Worm (Caenorhabditis elegans) whole organism, young adult: ENCODE data around the gene C25E10.8.

ENCODE experiments used
- B0019.2 ChIP-seq: fragments of 200-800 bp; sonication (Bioruptor generic); conservative IDR thresholded peaks from 2 replicates; pipeline ENCODE4 v1.3.6; 2022; ENCODE audit warnings: missing genetic modification reagents, missing genetic modification characterization, missing compliant biosample characterization
- B0261.1 ChIP-seq: sonication (generic microtip); optimal IDR thresholded peaks from 2 replicates; lab custom pipeline; 2016; ENCODE audit warnings: mild to moderate bottlenecking, missing genetic modification characterization, moderate library complexity, missing compliant biosample characterization
- C17E4.6 ChIP-seq: fragments of 200-800 bp; sonication (Bioruptor generic); IDR thresholded peaks from 2 replicates; pipeline ENCODE4 v1.3.6; 2022; ENCODE audit warnings: missing genetic modification reagents, missing genetic modification characterization, missing compliant biosample characterization
- F22D6.2 ChIP-seq: sonication (generic microtip); optimal IDR thresholded peaks from 2 replicates; lab custom pipeline; 2016; ENCODE audit warnings: mild to moderate bottlenecking, missing genetic modification characterization, missing compliant biosample characterization
- F23B12.7 ChIP-seq: sonication (generic microtip); optimal IDR thresholded peaks from 2 replicates; lab custom pipeline; 2017; ENCODE audit warnings: missing genetic modification characterization, mild to moderate bottlenecking, missing compliant biosample characterization, antibody characterized with exemption, moderate library complexity; ENCODE audit not compliant: insufficient read depth
- F49E8.2 ChIP-seq: sonication (generic microtip); optimal IDR thresholded peaks from 3 replicates; lab custom pipeline; 2017; ENCODE audit warnings: missing genetic modification characterization, mild to moderate bottlenecking, missing compliant biosample characterization, antibody characterized with exemption, moderate library complexity; ENCODE audit not compliant: insufficient read depth
- F55B11.4 ChIP-seq: sonication (generic microtip); optimal IDR thresholded peaks from 2 replicates; lab custom pipeline; 2016; ENCODE audit warnings: missing compliant biosample characterization, missing genetic modification characterization, borderline replicate concordance; ENCODE audit not compliant: insufficient read depth
- F57A8.1 ChIP-seq: fragments of 200-800 bp; sonication (Bioruptor generic); optimal IDR thresholded peaks from 2 replicates; lab custom pipeline; 2018; ENCODE audit warnings: mild to moderate bottlenecking, missing genetic modification characterization, moderate library complexity, missing compliant biosample characterization
- F57C9.4 ChIP-seq: sonication (generic microtip); optimal IDR thresholded peaks from 2 replicates; lab custom pipeline; 2017; ENCODE audit warnings: mild to moderate bottlenecking, missing genetic modification characterization, missing compliant biosample characterization
- K11D2.4 ChIP-seq: fragments of 200-800 bp; sonication (Bioruptor generic); IDR thresholded peaks from 2 replicates; pipeline ENCODE4 v1.3.6; 2022; ENCODE audit warnings: missing genetic modification reagents, missing genetic modification characterization, missing compliant biosample characterization
- Y53G8AR.9 ChIP-seq: fragments of 200-800 bp; sonication (Bioruptor generic); conservative IDR thresholded peaks from 2 replicates; pipeline ENCODE4 v1.3.6; 2022; ENCODE audit warnings: missing genetic modification reagents, missing genetic modification characterization, missing compliant biosample characterization
- Y67H2A.10 ChIP-seq: fragments of 200-800 bp; sonication (Bioruptor generic); conservative IDR thresholded peaks from 2 replicates; pipeline ENCODE4 v1.3.6; 2022; ENCODE audit warnings: missing genetic modification reagents, missing genetic modification characterization, missing compliant biosample characterization
- Y79H2A.3 ChIP-seq: fragments of 200-800 bp; sonication (Bioruptor generic); conservative IDR thresholded peaks from 2 replicates; pipeline ENCODE4 v1.3.6; 2022; ENCODE audit warnings: missing genetic modification reagents, missing genetic modification characterization, missing compliant biosample characterization
- ZK185.1 ChIP-seq: sonication (generic microtip); optimal IDR thresholded peaks from 2 replicates; lab custom pipeline; 2016; ENCODE audit warnings: mild to moderate bottlenecking, missing genetic modification characterization, missing compliant biosample characterization; ENCODE audit not compliant: poor library complexity, severe bottlenecking
- ama-1 ChIP-seq, 3 experiments: fragments of 150-350 bp in 1 of 3; sonication (generic microtip) in 2 of 3; optimal IDR thresholded peaks; 2 replicates each; lab custom pipeline; 2014 to 2018; ENCODE audit warnings: missing biosample characterization in 2 of 3, missing genetic modification characterization in 2 of 3, missing genetic modification reagents in 2 of 3
- athp-1 ChIP-seq: sonication (generic microtip); optimal IDR thresholded peaks from 2 replicates; lab custom pipeline; 2017; ENCODE audit warnings: mild to moderate bottlenecking, missing genetic modification characterization, missing compliant biosample characterization
- attf-3 ChIP-seq: fragments of 200-800 bp; sonication (Bioruptor generic); conservative IDR thresholded peaks from 2 replicates; pipeline ENCODE4 v1.3.6; 2022; ENCODE audit warnings: missing genetic modification reagents, missing genetic modification characterization, missing compliant biosample characterization
- attf-5 ChIP-seq: fragments of 200-800 bp; sonication (Bioruptor generic); optimal IDR thresholded peaks from 2 replicates; lab custom pipeline; 2018; ENCODE audit warnings: mild to moderate bottlenecking, missing genetic modification characterization, missing compliant biosample characterization
- bed-1 ChIP-seq: fragments of 200-800 bp; sonication (Bioruptor generic); IDR thresholded peaks from 2 replicates; pipeline ENCODE4 v1.3.6; 2022; ENCODE audit warnings: missing genetic modification reagents, missing genetic modification characterization, missing compliant biosample characterization
- cebp-2 ChIP-seq: fragments of 200-800 bp; sonication (Bioruptor generic); IDR thresholded peaks from 2 replicates; pipeline ENCODE4 v1.3.6; 2022; ENCODE audit warnings: missing genetic modification characterization, missing compliant biosample characterization
- ceh-91 ChIP-seq: fragments of 200-800 bp; sonication (Bioruptor generic); IDR thresholded peaks from 2 replicates; pipeline ENCODE4 v1.3.6; 2022; ENCODE audit warnings: missing genetic modification reagents, missing genetic modification characterization, missing compliant biosample characterization
- chd-7 ChIP-seq: sonication (generic microtip); optimal IDR thresholded peaks from 2 replicates; lab custom pipeline; 2016; ENCODE audit warnings: mild to moderate bottlenecking, missing genetic modification characterization, moderate library complexity, missing compliant biosample characterization
- dpl-1 ChIP-seq: fragments of 150-350 bp; optimal IDR thresholded peaks from 2 replicates; lab custom pipeline; 2014; ENCODE audit warnings: missing biosample characterization, missing genetic modification reagents, missing genetic modification characterization
- egl-44 ChIP-seq: fragments of 200-800 bp; sonication (Bioruptor generic); IDR thresholded peaks from 2 replicates; pipeline ENCODE4 v1.3.6; 2022; ENCODE audit warnings: missing genetic modification reagents, missing genetic modification characterization, missing compliant biosample characterization
- gei-17 ChIP-seq: fragments of 200-800 bp; sonication (Bioruptor generic); optimal IDR thresholded peaks from 2 replicates; lab custom pipeline; 2018; ENCODE audit warnings: mild to moderate bottlenecking, missing genetic modification characterization, missing compliant biosample characterization
- hrde-1 ChIP-seq: sonication (generic microtip); optimal IDR thresholded peaks from 2 replicates; lab custom pipeline; 2016; ENCODE audit warnings: missing genetic modification characterization, mild to moderate bottlenecking, missing compliant biosample characterization, moderate library complexity, missing genotype, missing genetic modification reagents, borderline replicate concordance
- hsf-1 ChIP-seq: fragments of 200-800 bp; sonication (Bioruptor generic); IDR thresholded peaks from 2 replicates; pipeline ENCODE4 v1.3.6; 2022; ENCODE audit warnings: missing genetic modification reagents, missing genetic modification characterization, missing compliant biosample characterization
- let-526 ChIP-seq: fragments of 200-800 bp; sonication (Bioruptor generic); IDR thresholded peaks from 2 replicates; pipeline ENCODE4 v1.3.6; 2022; ENCODE audit warnings: missing genetic modification reagents, missing genetic modification characterization, missing compliant biosample characterization
- lin-35 ChIP-seq, 3 experiments: fragments of 150-350 bp in 2 of 3; sonication (generic microtip) in 1 of 3; optimal IDR thresholded peaks; 2 replicates each; lab custom pipeline; 2014 to 2018; ENCODE audit warnings: missing biosample characterization in 3 of 3, missing genetic modification characterization in 3 of 3, missing genetic modification reagents in 3 of 3
- madf-10 ChIP-seq: sonication (generic microtip); optimal IDR thresholded peaks from 2 replicates; lab custom pipeline; 2016; ENCODE audit warnings: mild to moderate bottlenecking, missing genetic modification characterization, missing compliant biosample characterization
- madf-8 ChIP-seq: fragments of 200-800 bp; sonication (Bioruptor generic); conservative IDR thresholded peaks from 2 replicates; pipeline ENCODE4 v1.3.6; 2022; ENCODE audit warnings: missing genetic modification reagents, missing genetic modification characterization, missing compliant biosample characterization
- mes-4 ChIP-seq: sonication (generic microtip); optimal IDR thresholded peaks from 2 replicates; lab custom pipeline; 2016; ENCODE audit warnings: missing genotype, missing genetic modification characterization, missing compliant biosample characterization
- mxl-1 ChIP-seq: sonication (generic microtip); optimal IDR thresholded peaks from 2 replicates; lab custom pipeline; 2016; ENCODE audit warnings: missing genetic modification characterization, missing compliant biosample characterization
- nhr-80 ChIP-seq: sonication (generic microtip); optimal IDR thresholded peaks from 2 replicates; lab custom pipeline; 2016; ENCODE audit warnings: missing genetic modification characterization, missing compliant biosample characterization
- pha-4 ChIP-seq: fragments of 150-350 bp; sonication (generic microtip); optimal IDR thresholded peaks from 2 replicates; lab custom pipeline; 2014; ENCODE audit warnings: missing biosample characterization, missing genetic modification reagents, missing genetic modification characterization
- rcor-1 ChIP-seq: fragments of 200-800 bp; sonication (Bioruptor generic); IDR thresholded peaks from 2 replicates; pipeline ENCODE4 v1.3.6; 2022; ENCODE audit warnings: missing genetic modification reagents, missing genetic modification characterization, missing compliant biosample characterization
- rpc-1 ChIP-seq, 2 experiments: fragments of 150-350 bp in 1 of 2; sonication (generic microtip) in 1 of 2; optimal IDR thresholded peaks; 2 replicates each; lab custom pipeline; 2014 to 2018; ENCODE audit warnings: missing biosample characterization in 1 of 2, missing genetic modification characterization in 1 of 2, missing genetic modification reagents in 1 of 2, missing genotype in 1 of 2
- sea-2 ChIP-seq: fragments of 200-800 bp; sonication (Bioruptor generic); IDR thresholded peaks from 2 replicates; pipeline ENCODE4 v1.3.6; 2022; ENCODE audit warnings: missing genetic modification characterization, missing compliant biosample characterization
- ztf-22 ChIP-seq: fragments of 200-800 bp; sonication (Bioruptor generic); optimal IDR thresholded peaks from 2 replicates; lab custom pipeline; 2018; ENCODE audit warnings: mild to moderate bottlenecking, missing genetic modification characterization, moderate library complexity, missing compliant biosample characterization
- ztf-25 ChIP-seq: fragments of 200-800 bp; sonication (Bioruptor generic); IDR thresholded peaks from 2 replicates; pipeline ENCODE4 v1.3.6; 2022; ENCODE audit warnings: missing genetic modification reagents, missing genetic modification characterization, missing compliant biosample characterization
- ztf-6 ChIP-seq: fragments of 200-800 bp; sonication (Bioruptor generic); IDR thresholded peaks from 2 replicates; pipeline ENCODE4 v1.3.6; 2022; ENCODE audit warnings: missing genetic modification reagents, missing genetic modification characterization, missing compliant biosample characterization

Gene C25E10.8

DNA sequence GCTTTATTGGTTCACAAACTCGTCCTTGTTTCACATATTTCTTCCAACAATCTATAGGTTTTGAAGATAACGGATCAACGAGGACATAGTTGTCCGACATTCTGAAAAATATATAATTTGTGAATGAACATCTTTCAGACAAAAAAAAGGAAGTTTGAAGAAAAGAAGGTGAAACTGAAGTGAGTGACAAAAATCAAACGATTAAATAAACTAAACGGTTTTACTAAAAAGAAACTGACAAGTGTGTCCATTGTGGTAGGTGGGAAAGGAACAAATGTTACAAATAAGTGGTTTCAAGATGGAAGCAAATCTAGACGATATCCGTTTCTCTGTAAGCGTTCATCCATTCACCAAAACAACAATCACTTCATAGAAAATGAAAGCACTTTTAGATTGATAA, 8.5 kb upstream of the C25E10.8 start, which contains the start of gene C25E10.12:
C25E10.12 (minus strand) TSS at position 101 of the 400 bp plus-strand sequence.
- TF ChIP-seq K11D2.4 (GFP tag; lab: Robert Waterston, UW): no peak
- TF ChIP-seq gei-17 (GFP tag; lab: Kevin White, UChicago): no peak
- no peak for TF ChIP-seq Y79H2A.3 (GFP tag; lab: Robert Waterston, UW)
- no peak for TF ChIP-seq F22D6.2 (tag; lab: Kevin White, UChicago)
- no peak for TF ChIP-seq mes-4 (tag; lab: Kevin White, UChicago)
- no peak for TF ChIP-seq attf-5 (GFP tag; lab: Kevin White, UChicago)
- TF ChIP-seq nhr-80: no peak

DNA sequence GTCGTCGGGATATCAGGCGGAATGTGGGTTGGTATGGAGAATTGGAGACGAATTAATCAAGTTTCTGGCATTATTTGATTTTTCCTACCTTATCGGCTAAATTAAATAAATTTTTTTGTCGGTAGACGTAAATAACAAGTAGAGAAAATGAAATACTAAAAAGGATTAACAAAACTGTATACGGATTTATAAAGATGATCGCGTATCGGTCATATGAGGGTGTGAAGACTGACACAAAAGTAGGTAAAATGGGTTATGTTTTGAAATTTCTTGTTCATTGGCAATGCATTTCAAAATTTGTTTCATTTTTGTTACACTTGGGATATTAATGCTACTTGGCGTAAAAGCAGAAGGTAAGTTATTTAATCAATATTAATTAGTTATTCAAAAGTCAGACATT, 5.6 kb upstream of the C25E10.8 start, which contains the start of the genes C25E10.16 and C25E10.13:
C25E10.16 (minus strand) TSS at position 101 of the 400 bp plus-strand sequence.
C25E10.13 (plus strand) TSS at position 256 of the 400 bp plus-strand sequence.
- TF ChIP-seq attf-3 (GFP tag; lab: Robert Waterston, UW) (no peak), sea-2 (no peak), ceh-91 (GFP tag; lab: Robert Waterston, UW) (no peak), B0019.2 (GFP tag; lab: Robert Waterston, UW) (no peak), mxl-1 (tag; lab: Kevin White, UChicago) (no peak), Y79H2A.3 (GFP tag; lab: Robert Waterston, UW) (no peak), C17E4.6 (GFP tag; lab: Robert Waterston, UW) (no peak), egl-44 (GFP tag; lab: Robert Waterston, UW) (no peak), rpc-1 (optimal IDR thresholded peaks at IDR 0.05; lab: Kevin White, UChicago) (no peak), rpc-1 (tag; optimal IDR thresholded peaks at IDR 0.05; lab: Kevin White, UChicago) (no peak), hsf-1 (GFP tag; lab: Robert Waterston, UW) (no peak), rcor-1 (GFP tag; lab: Robert Waterston, UW) (no peak), F55B11.4 (no peak), ZK185.1 (tag; lab: Kevin White, UChicago) (no peak), ama-1 (optimal IDR thresholded peaks at IDR 0.05; lab: Kevin White, UChicago) (no peak), ama-1 (GFP tag; optimal IDR thresholded peaks at IDR 0.05; lab: Kevin White, UChicago) (no peak), hrde-1 (tag; lab: Kevin White, UChicago) (no peak), cebp-2 (GFP tag; lab: Robert Waterston, UW) (no peak), Y53G8AR.9 (GFP tag; lab: Robert Waterston, UW) (no peak)

DNA sequence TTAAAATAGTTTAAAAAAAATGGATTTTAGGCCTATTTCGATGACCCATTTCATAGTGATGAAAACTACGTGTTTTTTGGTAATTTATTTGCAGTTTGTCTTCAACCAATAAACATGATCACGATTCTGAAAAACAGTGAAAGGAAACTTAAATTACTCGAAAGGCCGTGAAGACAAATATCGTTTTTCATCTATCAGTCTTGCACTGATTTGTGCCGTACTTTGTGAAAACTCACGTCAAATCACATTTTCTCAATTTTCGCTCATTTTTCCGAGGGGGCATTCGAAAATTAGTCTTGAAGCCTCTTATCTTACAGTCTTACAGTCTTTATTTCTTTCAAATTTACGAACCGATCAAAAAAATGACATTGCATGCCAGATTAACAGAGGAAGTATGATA, 4.8 kb upstream of the C25E10.8 start, which contains the start of gene C25E10.11:
C25E10.11 (minus strand) TSS at position 101 of the 400 bp plus-strand sequence.
- TF ChIP-seq Y53G8AR.9 (GFP tag; lab: Robert Waterston, UW) (no peak), F55B11.4 (no peak), bed-1 (no peak), dpl-1 (GFP tag; lab: Kevin White, UChicago) (no peak), madf-8 (GFP tag; lab: Robert Waterston, UW) (no peak), pha-4 (tag; lab: Kevin White, UChicago) (no peak)

DNA sequence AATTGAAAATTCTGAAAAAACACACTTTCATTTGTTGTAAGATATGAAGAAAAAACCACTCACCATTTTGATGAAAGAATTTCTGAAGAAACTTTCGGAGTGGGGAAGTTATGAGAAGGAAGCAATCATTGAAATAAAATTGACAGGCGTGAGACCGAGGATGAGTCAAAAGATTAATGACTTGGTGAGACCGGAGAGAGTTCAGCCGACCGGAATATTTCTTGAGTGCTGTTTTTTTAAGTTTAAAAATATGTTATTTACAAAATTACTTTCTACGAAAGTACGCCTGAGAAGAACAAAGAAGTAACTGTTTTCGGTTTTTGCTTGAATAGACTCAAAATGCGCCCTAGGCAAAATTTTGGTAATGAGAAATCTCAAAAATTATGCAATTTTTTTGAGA, 2.4 kb upstream of the C25E10.8 start, which contains the start of gene C25E10.10:
C25E10.10 (minus strand) TSS at position 101 of the 400 bp plus-strand sequence.
- no peak for TF ChIP-seq F57C9.4
- TF ChIP-seq rcor-1 (GFP tag; lab: Robert Waterston, UW): no peak
- no peak for TF ChIP-seq madf-10 (tag; lab: Kevin White, UChicago)
- no peak for TF ChIP-seq ztf-22
- no peak for TF ChIP-seq Y67H2A.10
- no peak for TF ChIP-seq athp-1 (tag; lab: Kevin White, UChicago)
- TF ChIP-seq rpc-1 (optimal IDR thresholded peaks at IDR 0.05; lab: Kevin White, UChicago): no peak
- no peak for TF ChIP-seq rpc-1 (tag; optimal IDR thresholded peaks at IDR 0.05; lab: Kevin White, UChicago)
- TF ChIP-seq ztf-6 (GFP tag; lab: Robert Waterston, UW): no peak
- TF ChIP-seq chd-7 (tag; lab: Kevin White, UChicago): no peak
- no peak for TF ChIP-seq F49E8.2 (tag; lab: Kevin White, UChicago)
- TF ChIP-seq let-526 (GFP tag; lab: Robert Waterston, UW): no peak
- no peak for TF ChIP-seq ztf-25 (GFP tag; lab: Robert Waterston, UW)
- TF ChIP-seq F57A8.1 (GFP tag; lab: Kevin White, UChicago): no peak
- TF ChIP-seq lin-35 (GFP tag; optimal IDR thresholded peaks at IDR 0.05; lab: Kevin White, UChicago): no peak
- no peak for TF ChIP-seq B0261.1 (tag; lab: Kevin White, UChicago)
- no peak for TF ChIP-seq F23B12.7 (tag; lab: Kevin White, UChicago)
